Fruit fly (Drosophila melanogaster) whole organism, prepupa: ENCODE results near the gene Npc1b.

Experiments
- CG10669 ChIP-seq: fragments of 200-800 bp; sonication (Bioruptor generic); optimal IDR thresholded peaks from 3 replicates; lab custom pipeline; 2018; ENCODE audit warnings: missing biosample characterization, mild to moderate bottlenecking, missing genetic modification characterization, moderate library complexity
- CG11294 ChIP-seq: fragments of 200-800 bp; sonication (Bioruptor generic); IDR thresholded peaks from 2 replicates; pipeline ENCODE4 v1.3.6; 2022; ENCODE audit warnings: missing biosample characterization, missing genetic modification characterization
- CG11762 ChIP-seq: fragments of 200-800 bp; sonication (Bioruptor generic); optimal IDR thresholded peaks from 3 replicates; lab custom pipeline; 2016; ENCODE audit warnings: missing biosample characterization, missing genetic modification characterization; ENCODE audit not compliant: insufficient read depth
- CG11902 ChIP-seq: fragments of 200-800 bp; sonication (Bioruptor generic); optimal IDR thresholded peaks from 3 replicates; lab custom pipeline; 2016; ENCODE audit warnings: missing biosample characterization, missing genetic modification characterization
- CG1621 ChIP-seq: fragments of 200-800 bp; sonication (Bioruptor generic); optimal IDR thresholded peaks from 3 replicates; lab custom pipeline; 2018; ENCODE audit warnings: missing biosample characterization, mild to moderate bottlenecking, missing genetic modification characterization
- CG16779 ChIP-seq: fragments of 200-800 bp; sonication (Bioruptor generic); optimal IDR thresholded peaks from 3 replicates; lab custom pipeline; 2017; ENCODE audit warnings: missing biosample characterization, mild to moderate bottlenecking, missing genetic modification characterization
- CG3032 ChIP-seq: fragments of 200-800 bp; optimal IDR thresholded peaks from 2 replicates; lab custom pipeline; 2019; ENCODE audit warnings: missing biosample characterization, mild to moderate bottlenecking, missing genetic modification characterization, moderate library complexity
- CG32006 ChIP-seq: fragments of 200-800 bp; sonication (Bioruptor generic); optimal IDR thresholded peaks from 3 replicates; lab custom pipeline; 2017; ENCODE audit warnings: missing biosample characterization, mild to moderate bottlenecking, missing genetic modification characterization
- CG34406 ChIP-seq: fragments of 200-800 bp; sonication (Bioruptor generic); optimal IDR thresholded peaks from 3 replicates; lab custom pipeline; 2016; ENCODE audit warnings: missing biosample characterization, missing genetic modification characterization
- CG3919 ChIP-seq: fragments of 200-800 bp; sonication (Bioruptor generic); optimal IDR thresholded peaks from 3 replicates; lab custom pipeline; 2016; ENCODE audit warnings: missing biosample characterization, missing genetic modification characterization
- CG4318 ChIP-seq: fragments of 200-800 bp; sonication (Bioruptor generic); optimal IDR thresholded peaks from 3 replicates; lab custom pipeline; 2017; ENCODE audit warnings: missing biosample characterization, mild to moderate bottlenecking, missing genetic modification characterization
- CG7368 ChIP-seq: fragments of 200-800 bp; sonication (Bioruptor generic); optimal IDR thresholded peaks from 3 replicates; lab custom pipeline; 2016; ENCODE audit warnings: missing biosample characterization, missing genetic modification characterization
- CG8119 ChIP-seq: fragments of 200-800 bp; sonication (Bioruptor generic); IDR thresholded peaks from 3 replicates; pipeline ENCODE4 v1.3.6; 2022; ENCODE audit warnings: missing biosample characterization, missing genetic modification characterization
- CG8319 ChIP-seq: fragments of 200-800 bp; sonication (Bioruptor generic); optimal IDR thresholded peaks from 3 replicates; lab custom pipeline; 2016; ENCODE audit warnings: missing biosample characterization, missing genetic modification characterization
- CG8632 ChIP-seq: fragments of 200-800 bp; sonication (Bioruptor generic); optimal IDR thresholded peaks from 3 replicates; lab custom pipeline; 2016; ENCODE audit warnings: missing biosample characterization, missing genetic modification characterization
- Eip75B ChIP-seq: fragments of 200-800 bp; sonication (Bioruptor generic); optimal IDR thresholded peaks from 3 replicates; lab custom pipeline; 2016; ENCODE audit warnings: missing biosample characterization, missing genetic modification characterization
- Eip93F ChIP-seq: fragments of 200-800 bp; sonication (Bioruptor generic); optimal IDR thresholded peaks from 2 replicates; lab custom pipeline; 2016; ENCODE audit warnings: missing biosample characterization, mild to moderate bottlenecking, missing genetic modification characterization
- Ets21C ChIP-seq: fragments of 200-800 bp; sonication (Bioruptor generic); optimal IDR thresholded peaks from 3 replicates; lab custom pipeline; 2016; ENCODE audit warnings: missing biosample characterization, missing genetic modification characterization
- Gug ChIP-seq: fragments of 200-800 bp; sonication (Bioruptor generic); IDR thresholded peaks from 2 replicates; pipeline ENCODE4 v1.3.6; 2022; ENCODE audit warnings: missing biosample characterization, missing genetic modification characterization
- Hr39 ChIP-seq: fragments of 200-800 bp; sonication (Bioruptor generic); optimal IDR thresholded peaks from 2 replicates; lab custom pipeline; 2016; ENCODE audit warnings: missing biosample characterization, missing genetic modification characterization
- Hr4 ChIP-seq: fragments of 200-800 bp; sonication (Bioruptor generic); optimal IDR thresholded peaks from 3 replicates; lab custom pipeline; 2016; ENCODE audit warnings: missing biosample characterization, missing genetic modification characterization
- OdsH ChIP-seq: fragments of 200-800 bp; sonication (Bioruptor generic); optimal IDR thresholded peaks from 3 replicates; lab custom pipeline; 2016; ENCODE audit warnings: missing biosample characterization, missing genetic modification characterization
- Sox102F ChIP-seq: fragments of 200-800 bp; sonication (Bioruptor generic); optimal IDR thresholded peaks from 2 replicates; lab custom pipeline; 2016; ENCODE audit warnings: missing biosample characterization, mild to moderate bottlenecking, missing genetic modification characterization
- achi ChIP-seq: fragments of 200-800 bp; sonication (Bioruptor generic); optimal IDR thresholded peaks from 3 replicates; lab custom pipeline; 2016; ENCODE audit warnings: missing biosample characterization, missing genetic modification characterization
- cyc ChIP-seq: fragments of 200-800 bp; sonication (Bioruptor generic); optimal IDR thresholded peaks from 3 replicates; lab custom pipeline; 2016; ENCODE audit warnings: missing biosample characterization, missing genetic modification characterization
- dac ChIP-seq: fragments of 200-800 bp; sonication (Bioruptor generic); optimal IDR thresholded peaks from 2 replicates; lab custom pipeline; 2017; ENCODE audit warnings: missing biosample characterization, mild to moderate bottlenecking, missing genetic modification characterization
- dsx ChIP-seq: fragments of 200-800 bp; optimal IDR thresholded peaks from 3 replicates; lab custom pipeline; 2019; ENCODE audit warnings: missing biosample characterization, mild to moderate bottlenecking, missing genetic modification characterization, moderate library complexity; ENCODE audit not compliant: poor library complexity, severe bottlenecking
- eg ChIP-seq: fragments of 200-800 bp; sonication (Bioruptor generic); IDR thresholded peaks from 3 replicates; pipeline ENCODE4 v1.3.6; 2022; ENCODE audit warnings: missing biosample characterization, missing genetic modification characterization
- fd59A ChIP-seq: fragments of 200-800 bp; sonication (Bioruptor generic); optimal IDR thresholded peaks from 2 replicates; lab custom pipeline; 2017; ENCODE audit warnings: missing biosample characterization, mild to moderate bottlenecking, missing genetic modification characterization, missing genetic modification reagents
- lz ChIP-seq: fragments of 200-800 bp; sonication (Bioruptor generic); optimal IDR thresholded peaks from 3 replicates; lab custom pipeline; 2016; ENCODE audit warnings: missing biosample characterization, missing genetic modification characterization
- net ChIP-seq: fragments of 200-800 bp; sonication (Bioruptor generic); optimal IDR thresholded peaks from 3 replicates; lab custom pipeline; 2016; ENCODE audit warnings: missing biosample characterization, missing genetic modification characterization
- pdm3 ChIP-seq: fragments of 200-800 bp; sonication (Bioruptor generic); optimal IDR thresholded peaks from 3 replicates; lab custom pipeline; 2016; ENCODE audit warnings: missing biosample characterization, missing genetic modification characterization
- spab ChIP-seq: fragments of 200-800 bp; sonication (Bioruptor generic); optimal IDR thresholded peaks from 2 replicates; lab custom pipeline; 2017; ENCODE audit warnings: missing biosample characterization, mild to moderate bottlenecking, missing genetic modification characterization, missing genetic modification reagents
- ss ChIP-seq, 2 experiments: fragments of 200-800 bp; sonication (Bioruptor generic); optimal IDR thresholded peaks; 2 replicates in 1 of 2; 3 replicates in 1 of 2; lab custom pipeline; 2017 to 2018; ENCODE audit warnings: mild to moderate bottlenecking in 2 of 2, missing biosample characterization in 2 of 2, missing genetic modification characterization in 2 of 2, moderate library complexity in 1 of 2
- svp ChIP-seq: fragments of 200-800 bp; sonication (Bioruptor generic); peaks from one replicate; lab custom pipeline; 2016; ENCODE audit warnings: missing biosample characterization, missing genetic modification characterization
- topi ChIP-seq: fragments of 200-800 bp; sonication (Bioruptor generic); optimal IDR thresholded peaks from 3 replicates; lab custom pipeline; 2016; ENCODE audit warnings: missing biosample characterization, missing genetic modification characterization

Gene Npc1b

DNA sequence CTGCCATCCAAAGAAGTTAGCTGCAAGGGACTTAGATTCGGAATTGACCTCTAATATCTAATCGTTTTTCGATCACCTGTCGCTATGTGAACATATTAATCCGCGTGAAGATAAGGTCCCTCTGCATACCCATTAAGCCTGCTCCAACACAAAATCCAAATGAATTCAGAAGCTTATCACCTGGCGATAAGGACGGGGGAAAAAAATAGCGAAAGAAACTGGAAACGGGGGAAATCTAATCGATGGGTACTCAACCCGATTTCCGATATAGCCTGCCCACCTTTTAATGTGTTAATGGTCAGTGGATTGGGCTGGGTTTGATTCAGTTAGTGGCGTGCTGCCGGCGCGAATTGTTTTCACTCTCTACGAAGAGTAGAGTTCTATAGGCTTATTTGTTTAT is at the start of gene Npc1b:
TSS of gene Npc1b (plus strand) at position 340 of the 400 bp plus-strand sequence.
- TF ChIP-seq Hr4 (GFP tag; lab: Kevin White, UChicago): no peak

DNA sequence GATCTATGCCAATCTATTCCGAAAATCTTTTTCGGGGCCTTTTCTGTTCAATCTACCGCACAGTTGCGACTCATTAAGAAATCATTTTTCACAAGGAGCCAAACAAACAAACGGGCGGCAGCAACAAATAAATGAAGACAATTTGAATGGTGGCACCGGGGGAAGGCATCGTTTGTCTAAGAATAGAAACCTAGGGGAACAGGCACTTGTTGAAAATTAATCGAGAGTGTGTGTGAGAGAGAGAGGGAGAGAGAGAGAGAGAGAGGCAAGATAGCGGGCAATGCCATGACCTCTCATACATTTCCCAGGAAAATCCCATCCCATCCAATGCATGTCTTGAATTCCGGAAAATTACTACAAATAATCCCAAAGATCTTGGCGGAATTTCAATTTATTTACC is 18.2 kb upstream of the Npc1b start:
- no peak for TF ChIP-seq Sox102F (GFP tag; lab: Kevin White, UChicago)
- no peak for TF ChIP-seq CG1621 (tag; lab: Kevin White, UChicago)
- no peak for TF ChIP-seq Eip75B (GFP tag; lab: Kevin White, UChicago)
- TF ChIP-seq ss (GFP tag; optimal IDR thresholded peaks at IDR 0.05; lab: Kevin White, UChicago): no peak
- no peak for TF ChIP-seq Hr39 (GFP tag; lab: Kevin White, UChicago)
- no peak for TF ChIP-seq net (GFP tag; lab: Kevin White, UChicago)
- TF ChIP-seq fd59A: no peak
- no peak for TF ChIP-seq CG3919 (GFP tag; lab: Kevin White, UChicago)
- no peak for TF ChIP-seq pdm3 (GFP tag; lab: Kevin White, UChicago)
- TF ChIP-seq CG16779: no peak
- TF ChIP-seq, all 60 proteins: peak for 0

DNA sequence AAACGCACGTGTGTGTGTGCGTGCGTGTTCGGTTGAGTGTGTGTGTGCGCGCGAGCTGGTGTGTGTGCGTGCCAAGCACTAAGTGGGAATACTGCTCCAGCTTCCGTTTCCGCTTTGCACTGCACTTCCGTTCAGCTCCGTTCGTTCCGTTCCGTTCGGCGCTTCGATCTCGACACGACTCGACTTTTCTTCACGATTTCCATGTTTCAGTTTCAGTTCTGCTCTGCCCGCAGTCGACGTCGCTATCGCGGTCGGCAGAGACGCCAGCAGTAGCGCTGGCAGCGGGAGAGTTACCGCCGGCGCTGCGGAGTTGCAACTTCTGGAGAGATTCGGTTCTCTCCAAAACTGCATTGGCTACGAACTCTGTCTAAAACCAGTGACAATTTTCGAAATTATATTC is 10.9 kb upstream of the Npc1b start:
- no peak for TF ChIP-seq Hr39 (GFP tag; lab: Kevin White, UChicago)
- no peak for TF ChIP-seq CG8319 (GFP tag; lab: Kevin White, UChicago)

DNA sequence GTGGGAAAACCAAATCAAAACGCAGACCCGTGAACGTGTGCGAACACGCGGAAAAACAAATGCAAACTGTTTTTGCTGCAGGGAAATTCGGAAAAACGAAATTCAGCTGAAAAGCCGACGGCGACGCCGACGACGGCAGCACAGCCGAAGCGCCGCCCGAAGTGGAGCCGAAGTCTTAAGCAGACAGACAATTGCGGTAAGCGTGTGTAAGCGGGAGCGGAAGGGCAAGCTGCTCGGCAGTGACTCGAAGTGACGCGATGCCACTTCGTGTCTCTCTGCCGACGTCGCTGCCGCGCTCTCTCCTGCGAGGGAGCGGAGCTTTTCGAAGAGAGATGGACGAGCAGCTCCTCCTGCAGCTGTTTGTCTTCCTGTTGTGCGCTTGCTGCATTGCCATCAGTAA is 9.7 kb upstream of the Npc1b start:
- TF ChIP-seq CG8119 (GFP tag; lab: Robert Waterston, UW): no peak
- TF ChIP-seq Ets21C (GFP tag; lab: Kevin White, UChicago): no peak
- TF ChIP-seq cyc: no peak
- TF ChIP-seq CG4318 (GFP tag; lab: Kevin White, UChicago): no peak
- no peak for TF ChIP-seq Hr39 (GFP tag; lab: Kevin White, UChicago)
- TF ChIP-seq Sox102F (GFP tag; lab: Kevin White, UChicago): no peak

DNA sequence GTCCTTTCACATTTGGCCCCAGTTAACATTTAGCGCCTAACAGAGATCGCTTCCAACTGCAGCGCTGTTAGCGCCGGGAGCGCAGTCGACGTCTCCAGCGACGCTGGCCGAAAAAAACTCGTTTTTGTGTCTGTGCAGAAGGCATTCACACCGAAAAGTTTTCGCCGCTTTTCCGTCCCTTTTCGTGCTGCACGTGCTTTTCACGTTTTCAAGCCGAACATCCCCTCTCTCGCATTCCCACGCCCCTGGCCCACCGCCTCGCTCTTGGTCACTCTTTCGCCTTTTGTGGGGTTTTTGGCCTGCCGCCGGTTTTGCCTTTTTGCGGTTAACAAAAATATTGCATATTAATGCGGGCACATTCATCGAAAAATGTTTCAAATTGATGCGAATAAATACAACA is 8.8 kb upstream of the Npc1b start:
- TF ChIP-seq CG8632 (GFP tag; lab: Kevin White, UChicago): no peak
- TF ChIP-seq CG10669 (GFP tag; lab: Kevin White, UChicago): no peak
- TF ChIP-seq eg (GFP tag; lab: Robert Waterston, UW): no peak
- no peak for TF ChIP-seq pdm3 (GFP tag; lab: Kevin White, UChicago)
- TF ChIP-seq Eip93F (GFP tag; lab: Kevin White, UChicago): no peak
- TF ChIP-seq cyc: no peak
- no peak for TF ChIP-seq CG11762 (GFP tag; lab: Kevin White, UChicago)

DNA sequence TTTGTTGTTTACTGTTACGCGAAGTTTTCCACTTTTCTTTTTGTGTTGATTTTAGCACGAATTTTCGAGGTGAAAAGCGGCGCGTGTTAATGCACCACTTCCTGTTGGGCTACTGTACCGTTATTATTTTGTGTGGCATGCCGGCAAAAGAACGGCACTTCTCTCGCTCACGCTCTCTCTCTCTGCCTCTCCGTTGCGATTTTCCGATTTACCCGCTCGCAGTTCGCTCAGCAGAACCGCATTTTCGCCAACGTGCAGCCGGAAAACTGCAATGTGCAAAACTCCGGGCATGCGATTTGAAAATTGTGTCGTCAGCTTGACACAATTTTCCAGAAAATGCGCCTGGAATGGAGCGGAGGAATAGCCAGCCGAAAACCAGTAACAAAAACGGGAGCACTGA is 7.7 kb upstream of the Npc1b start, which contains the start of gene shakB:
TSS of gene shakB (minus strand) at position 101 of the 400 bp plus-strand sequence.
- TF ChIP-seq CG8119 (GFP tag; lab: Robert Waterston, UW) (no peak), CG34406 (GFP tag; lab: Kevin White, UChicago) (no peak), eg (GFP tag; lab: Robert Waterston, UW) (no peak), dac (GFP tag; lab: Kevin White, UChicago) (no peak), lz (GFP tag; lab: Kevin White, UChicago) (no peak), CG7368 (GFP tag; lab: Kevin White, UChicago) (no peak), achi (no peak), CG32006 (no peak), CG11902 (GFP tag; lab: Kevin White, UChicago) (no peak), OdsH (GFP tag; lab: Kevin White, UChicago) (no peak), CG3032 (tag; lab: Kevin White, UChicago) (no peak), Gug (GFP tag; lab: Robert Waterston, UW) (no peak), svp (GFP tag; lab: Kevin White, UChicago) (no peak), topi (GFP tag; lab: Kevin White, UChicago) (no peak), spab (no peak), dsx (no peak), CG4318 (GFP tag; lab: Kevin White, UChicago) (no peak), CG11294 (GFP tag; lab: Robert Waterston, UW) (no peak), CG8632 (GFP tag; lab: Kevin White, UChicago) (no peak), CG10669 (GFP tag; lab: Kevin White, UChicago) (no peak)
